Fruit fly (Drosophila melanogaster) whole organism, embryonic: ENCODE measurements around the gene Lamtor4.

Experiments used
- Abd-B ChIP-seq: fragments of 200-800 bp; sonication (Bioruptor generic); optimal IDR thresholded peaks from 2 replicates; lab custom pipeline; 2018; ENCODE audit warnings: missing biosample characterization, mild to moderate bottlenecking, missing genetic modification characterization, moderate library complexity
- Aef1 ChIP-seq: fragments of 200-800 bp; sonication (Bioruptor generic); IDR thresholded peaks from 3 replicates; pipeline ENCODE4 v1.3.6; 2022; ENCODE audit warnings: missing biosample characterization, missing genetic modification characterization
- C15 ChIP-seq: fragments of 200-800 bp; sonication (Bioruptor generic); IDR thresholded peaks from 3 replicates; pipeline ENCODE4 v1.3.6; 2022; ENCODE audit warnings: missing biosample characterization, missing genetic modification characterization
- CG10267 ChIP-seq: fragments of 200-800 bp; sonication (Bioruptor generic); optimal IDR thresholded peaks from 2 replicates; lab custom pipeline; 2018; ENCODE audit warnings: missing biosample characterization, mild to moderate bottlenecking, missing genetic modification characterization, moderate library complexity
- CG10366 ChIP-seq: fragments of 200-800 bp; sonication (Bioruptor generic); IDR thresholded peaks from 2 replicates; pipeline ENCODE4 v1.3.6; 2022; ENCODE audit warnings: missing biosample characterization, missing genetic modification characterization
- CG11085 ChIP-seq: fragments of 200-800 bp; sonication (Bioruptor generic); IDR thresholded peaks from 2 replicates; pipeline ENCODE4 v1.3.6; 2022; ENCODE audit warnings: missing biosample characterization, missing genetic modification characterization
- CG12391 ChIP-seq: fragments of 200-800 bp; sonication (Bioruptor generic); optimal IDR thresholded peaks from 3 replicates; lab custom pipeline; 2018; ENCODE audit warnings: missing biosample characterization, mild to moderate bottlenecking, missing genetic modification characterization, moderate library complexity
- CG13624 ChIP-seq: fragments of 200-800 bp; sonication (Bioruptor generic); optimal IDR thresholded peaks from 2 replicates; lab custom pipeline; 2016; ENCODE audit warnings: missing biosample characterization, missing genetic modification characterization
- CG14050 ChIP-seq: fragments of 200-800 bp; sonication (Bioruptor generic); IDR thresholded peaks from 3 replicates; pipeline ENCODE4 v1.3.6; 2022; ENCODE audit warnings: missing biosample characterization, missing genetic modification characterization
- CG14710 ChIP-seq: fragments of 200-800 bp; sonication (Bioruptor generic); optimal IDR thresholded peaks from 3 replicates; lab custom pipeline; 2019; ENCODE audit warnings: missing biosample characterization, mild to moderate bottlenecking, missing genetic modification characterization, moderate library complexity
- CG1602 ChIP-seq: fragments of 200-800 bp; sonication (Bioruptor generic); optimal IDR thresholded peaks from 3 replicates; lab custom pipeline; 2016; ENCODE audit warnings: missing biosample characterization, missing genetic modification characterization
- CG17186 ChIP-seq: fragments of 200-800 bp; sonication (Bioruptor generic); optimal IDR thresholded peaks from 3 replicates; lab custom pipeline; 2017; ENCODE audit warnings: missing biosample characterization, missing genetic modification reagents, missing genetic modification characterization
- CG17328 ChIP-seq: fragments of 200-800 bp; sonication (Bioruptor generic); IDR thresholded peaks from 2 replicates; pipeline ENCODE4 v1.3.6; 2022; ENCODE audit warnings: missing biosample characterization, missing genetic modification characterization
- CG17359 ChIP-seq: fragments of 200-800 bp; sonication (Bioruptor generic); optimal IDR thresholded peaks from 3 replicates; lab custom pipeline; 2018; ENCODE audit warnings: missing biosample characterization, mild to moderate bottlenecking, missing genetic modification characterization, moderate library complexity
- CG17361 ChIP-seq: fragments of 200-800 bp; sonication (Bioruptor generic); IDR thresholded peaks from 3 replicates; pipeline ENCODE4 v1.3.6; 2022; ENCODE audit warnings: missing biosample characterization, missing genetic modification characterization
- CG17912 ChIP-seq: fragments of 200-800 bp; sonication (Bioruptor generic); optimal IDR thresholded peaks from 2 replicates; lab custom pipeline; 2018; ENCODE audit warnings: missing biosample characterization, mild to moderate bottlenecking, missing genetic modification characterization
- CG18619 ChIP-seq: fragments of 200-800 bp; sonication (Bioruptor generic); optimal IDR thresholded peaks from 3 replicates; lab custom pipeline; 2017; ENCODE audit warnings: missing biosample characterization, mild to moderate bottlenecking, missing genetic modification characterization
- CG2678 ChIP-seq: fragments of 200-800 bp; sonication (Bioruptor generic); optimal IDR thresholded peaks from 3 replicates; lab custom pipeline; 2019; ENCODE audit warnings: missing biosample characterization, mild to moderate bottlenecking, missing genetic modification characterization, moderate library complexity
- CG33213 ChIP-seq: fragments of 200-800 bp; sonication (Bioruptor generic); optimal IDR thresholded peaks from 3 replicates; lab custom pipeline; 2016; ENCODE audit warnings: missing biosample characterization, missing genetic modification characterization
- CG4360 ChIP-seq: fragments of 200-800 bp; sonication (Bioruptor generic); IDR thresholded peaks from 2 replicates; pipeline ENCODE4 v1.3.6; 2022; ENCODE audit warnings: missing biosample characterization, missing genetic modification characterization
- CG5953 ChIP-seq: fragments of 200-800 bp; sonication (Bioruptor generic); IDR thresholded peaks from 2 replicates; pipeline ENCODE4 v1.3.6; 2022; ENCODE audit warnings: missing biosample characterization, missing genetic modification characterization
- CG7372 ChIP-seq: fragments of 200-800 bp; sonication (Bioruptor generic); IDR thresholded peaks from 2 replicates; pipeline ENCODE4 v1.3.6; 2022; ENCODE audit warnings: missing biosample characterization, missing genetic modification characterization
- Ets97D ChIP-seq: fragments of 200-800 bp; sonication (Bioruptor generic); optimal IDR thresholded peaks from 3 replicates; lab custom pipeline; 2016; ENCODE audit warnings: missing biosample characterization, missing genetic modification characterization
- Gsc ChIP-seq: fragments of 200-800 bp; sonication (Bioruptor generic); IDR thresholded peaks from 2 replicates; pipeline ENCODE4 v1.3.6; 2022; ENCODE audit warnings: missing biosample characterization, missing genetic modification characterization
- HmgD ChIP-seq: fragments of 200-800 bp; sonication (Bioruptor generic); optimal IDR thresholded peaks from 3 replicates; lab custom pipeline; 2016; ENCODE audit warnings: missing biosample characterization, missing genetic modification characterization
- Neu2 ChIP-seq: fragments of 200-800 bp; sonication (Bioruptor generic); optimal IDR thresholded peaks from 3 replicates; lab custom pipeline; 2016; ENCODE audit warnings: missing biosample characterization, missing genetic modification characterization, borderline replicate concordance
- Optix ChIP-seq: fragments of 200-800 bp; sonication (Bioruptor generic); IDR thresholded peaks from 3 replicates; pipeline ENCODE4 v1.3.6; 2022; ENCODE audit warnings: missing biosample characterization, missing genetic modification characterization
- Six4 ChIP-seq: fragments of 200-800 bp; sonication (Bioruptor generic); optimal IDR thresholded peaks from 2 replicates; lab custom pipeline; 2016; ENCODE audit warnings: missing biosample characterization, missing genetic modification characterization
- YL-1 ChIP-seq: fragments of 200-800 bp; sonication (Bioruptor generic); optimal IDR thresholded peaks from 3 replicates; lab custom pipeline; 2017; ENCODE audit warnings: missing biosample characterization, mild to moderate bottlenecking, missing genetic modification characterization
- amos ChIP-seq: fragments of 200-800 bp; sonication (Bioruptor generic); IDR thresholded peaks from 2 replicates; pipeline ENCODE4 v1.3.6; 2022; ENCODE audit warnings: missing biosample characterization, missing genetic modification characterization; ENCODE audit not compliant: partially characterized antibody
- ara ChIP-seq: fragments of 200-800 bp; sonication (Bioruptor generic); IDR thresholded peaks from 2 replicates; pipeline ENCODE4 v1.3.6; 2022; ENCODE audit warnings: missing biosample characterization, missing genetic modification characterization
- ase ChIP-seq: fragments of 200-800 bp; sonication (Bioruptor generic); IDR thresholded peaks from 3 replicates; pipeline ENCODE4 v1.3.6; 2022; ENCODE audit warnings: missing biosample characterization, missing genetic modification characterization
- cato ChIP-seq: fragments of 200-800 bp; sonication (Bioruptor generic); optimal IDR thresholded peaks from 2 replicates; lab custom pipeline; 2016; ENCODE audit warnings: missing biosample characterization, missing genetic modification characterization, borderline replicate concordance
- chm ChIP-seq: fragments of 200-800 bp; sonication (Bioruptor generic); IDR thresholded peaks from 2 replicates; pipeline ENCODE4 v1.3.6; 2022; ENCODE audit warnings: missing biosample characterization, missing genetic modification characterization
- ci ChIP-seq: fragments of 200-800 bp; sonication (Bioruptor generic); IDR thresholded peaks from 3 replicates; pipeline ENCODE4 v1.3.6; 2022; ENCODE audit warnings: missing biosample characterization, missing genetic modification characterization
- cwo ChIP-seq: fragments of 200-800 bp; sonication (Bioruptor generic); optimal IDR thresholded peaks from 3 replicates; lab custom pipeline; 2017; ENCODE audit warnings: missing biosample characterization, missing genetic modification characterization, mild to moderate bottlenecking, moderate library complexity, missing genetic modification reagents
- esg ChIP-seq: fragments of 200-800 bp; sonication (Bioruptor generic); conservative IDR thresholded peaks from 2 replicates; pipeline ENCODE4 v1.3.6; 2022; ENCODE audit warnings: missing biosample characterization, missing genetic modification characterization
- gfzf ChIP-seq: fragments of 200-800 bp; sonication (Bioruptor generic); optimal IDR thresholded peaks from 2 replicates; lab custom pipeline; 2016; ENCODE audit warnings: missing biosample characterization, mild to moderate bottlenecking, missing genetic modification characterization, moderate library complexity
- hbn ChIP-seq: fragments of 200-800 bp; sonication (Bioruptor generic); IDR thresholded peaks from 2 replicates; pipeline ENCODE4 v1.3.6; 2022; ENCODE audit warnings: missing biosample characterization, missing genetic modification characterization; ENCODE audit not compliant: partially characterized antibody
- her ChIP-seq: fragments of 200-800 bp; sonication (Bioruptor generic); optimal IDR thresholded peaks from 2 replicates; lab custom pipeline; 2016; ENCODE audit warnings: missing biosample characterization, missing genetic modification characterization
- maf-S ChIP-seq: fragments of 200-800 bp; sonication (Bioruptor generic); optimal IDR thresholded peaks from 2 replicates; lab custom pipeline; 2016; ENCODE audit warnings: missing biosample characterization, missing genetic modification characterization
- mld ChIP-seq: fragments of 200-800 bp; sonication (Bioruptor generic); IDR thresholded peaks from 3 replicates; pipeline ENCODE4 v1.3.6; 2022; ENCODE audit warnings: missing biosample characterization, missing genetic modification characterization; ENCODE audit not compliant: partially characterized antibody
- pb ChIP-seq: fragments of 200-800 bp; sonication (Bioruptor generic); optimal IDR thresholded peaks from 3 replicates; lab custom pipeline; 2016; ENCODE audit warnings: missing biosample characterization, missing genetic modification characterization
- ranshi ChIP-seq: fragments of 200-800 bp; sonication (Bioruptor generic); IDR thresholded peaks from 2 replicates; pipeline ENCODE4 v1.3.6; 2022; ENCODE audit warnings: missing biosample characterization, missing genetic modification characterization
- ro ChIP-seq: fragments of 200-800 bp; sonication (Bioruptor generic); IDR thresholded peaks from 2 replicates; pipeline ENCODE4 v1.3.6; 2022; ENCODE audit warnings: missing biosample characterization, missing genetic modification characterization
- sens ChIP-seq: fragments of 200-800 bp; sonication (Bioruptor generic); peaks from one replicate; lab custom pipeline; 2016; ENCODE audit warnings: missing biosample characterization, missing genetic modification characterization
- sna ChIP-seq: fragments of 200-800 bp; sonication (Bioruptor generic); IDR thresholded peaks from 2 replicates; pipeline ENCODE4 v1.3.6; 2022; ENCODE audit warnings: missing biosample characterization, missing genetic modification characterization; ENCODE audit not compliant: partially characterized antibody
- sqz ChIP-seq: fragments of 200-800 bp; sonication (Bioruptor generic); optimal IDR thresholded peaks from 3 replicates; lab custom pipeline; 2018; ENCODE audit warnings: missing biosample characterization, mild to moderate bottlenecking, missing genetic modification characterization
- tna ChIP-seq: fragments of 200-800 bp; sonication (Bioruptor generic); IDR thresholded peaks from 2 replicates; pipeline ENCODE4 v1.3.6; 2022; ENCODE audit warnings: missing biosample characterization, missing genetic modification characterization; ENCODE audit not compliant: partially characterized antibody
- tx ChIP-seq: fragments of 200-800 bp; sonication (Bioruptor generic); optimal IDR thresholded peaks from 2 replicates; lab custom pipeline; 2016; ENCODE audit warnings: missing biosample characterization, missing genetic modification characterization
- wdn ChIP-seq: fragments of 200-800 bp; sonication (Bioruptor generic); IDR thresholded peaks from 2 replicates; pipeline ENCODE4 v1.3.6; 2022; ENCODE audit warnings: missing biosample characterization, missing genetic modification characterization
- zen2 ChIP-seq: fragments of 200-800 bp; sonication (Bioruptor generic); IDR thresholded peaks from 3 replicates; pipeline ENCODE4 v1.3.6; 2022; ENCODE audit warnings: missing biosample characterization, missing genetic modification characterization; ENCODE audit not compliant: partially characterized antibody

Lamtor4 gene

dm6 chr3L:3873094-3873493 is 23.6 kb upstream of the Lamtor4 start (continued):
- no peak for TF ChIP-seq CG10366
- no peak for TF ChIP-seq YL-1
- no peak for TF ChIP-seq sqz (GFP tag; lab: Kevin White, UChicago)
- no peak; the same call in 2 of the 3 replicates for TF ChIP-seq ase
- no peak; the same call in 1 of the 2 replicates for TF ChIP-seq ara (GFP tag; lab: Robert Waterston, UW)
- TF ChIP-seq Ets97D = no peak
- no peak for TF ChIP-seq sna (GFP tag; lab: Robert Waterston, UW)
- TF ChIP-seq CG7372 (GFP tag; lab: Robert Waterston, UW) = no peak
- no peak for TF ChIP-seq CG18619 (GFP tag; lab: Kevin White, UChicago)
- TF ChIP-seq amos (GFP tag; lab: Robert Waterston, UW) = no peak
- TF ChIP-seq CG14710 (tag; lab: Kevin White, UChicago) = peak; percentile 68
- no peak for TF ChIP-seq CG17912 (GFP tag; lab: Kevin White, UChicago)
- TF ChIP-seq zen2 (GFP tag; lab: Robert Waterston, UW) = no peak
- TF ChIP-seq CG17186 (GFP tag; lab: Kevin White, UChicago) = no peak
- no peak for TF ChIP-seq her (GFP tag; lab: Kevin White, UChicago)
- TF ChIP-seq tna (GFP tag; lab: Robert Waterston, UW) = no peak
- TF ChIP-seq CG14050 (GFP tag; lab: Robert Waterston, UW) = no peak
- TF ChIP-seq CG5953 (GFP tag; lab: Robert Waterston, UW) = no peak
- no peak for TF ChIP-seq gfzf (GFP tag; lab: Kevin White, UChicago)
- no peak for TF ChIP-seq ranshi (GFP tag; lab: Robert Waterston, UW)
- no peak for TF ChIP-seq CG13624 (GFP tag; lab: Kevin White, UChicago)
- peak; percentile 60 for TF ChIP-seq CG10267
- TF ChIP-seq Neu2 (GFP tag; lab: Kevin White, UChicago) = no peak
- peak; percentile 42 for TF ChIP-seq sens
- TF ChIP-seq hbn (GFP tag; lab: Robert Waterston, UW) = no peak
- peak; percentile 77 for TF ChIP-seq CG17361 (GFP tag; lab: Robert Waterston, UW)
- no peak for TF ChIP-seq Gsc (GFP tag; lab: Robert Waterston, UW)
- no peak for TF ChIP-seq CG11085 (GFP tag; lab: Robert Waterston, UW)
- TF ChIP-seq pb (GFP tag; lab: Kevin White, UChicago) = no peak
- TF ChIP-seq Six4 (GFP tag; lab: Kevin White, UChicago) = no peak
- TF ChIP-seq CG33213 = no peak
- TF ChIP-seq CG2678 = peak; percentile 52
- no peak for TF ChIP-seq ro
- TF ChIP-seq CG17359 = no peak
- TF ChIP-seq CG12391 (tag; lab: Kevin White, UChicago) = peak; percentile 70
- TF ChIP-seq CG4360 (GFP tag; lab: Robert Waterston, UW) = no peak
- no peak for TF ChIP-seq cato (GFP tag; lab: Kevin White, UChicago)
- no peak for TF ChIP-seq maf-S (GFP tag; lab: Kevin White, UChicago)
- TF ChIP-seq cwo = no peak
- TF ChIP-seq chm (GFP tag; lab: Robert Waterston, UW) = no peak
- no peak for TF ChIP-seq mld
- TF ChIP-seq CG1602 (GFP tag; lab: Kevin White, UChicago) = peak; percentile 37
- TF ChIP-seq tx (GFP tag; lab: Kevin White, UChicago) = no peak
- TF ChIP-seq Aef1 = no peak
- TF ChIP-seq Optix (GFP tag; lab: Robert Waterston, UW) = no peak
- no peak for TF ChIP-seq HmgD
- no peak; the same call in 2 of the 3 replicates for TF ChIP-seq ci
- TF ChIP-seq C15 (GFP tag; lab: Robert Waterston, UW) = no peak
- no peak for TF ChIP-seq wdn (GFP tag; lab: Robert Waterston, UW)
- peak; percentile 49 for TF ChIP-seq Abd-B
- no peak for TF ChIP-seq CG17328
- no peak for TF ChIP-seq esg (GFP tag; lab: Robert Waterston, UW)
